Worm (Caenorhabditis elegans) whole organism, early embryonic: ENCODE data around the gene srw-26.

Experiments used
- B0310.2 ChIP-seq: sonication (generic microtip); optimal IDR thresholded peaks from 2 replicates; lab custom pipeline; 2016; ENCODE audit warnings: mild to moderate bottlenecking, missing genetic modification characterization, missing compliant biosample characterization
- F13C5.2 ChIP-seq: sonication (generic microtip); optimal IDR thresholded peaks from 2 replicates; lab custom pipeline; 2017; ENCODE audit warnings: mild to moderate bottlenecking, missing genetic modification characterization, inconsistent platforms, missing compliant biosample characterization
- aly-1 ChIP-seq: sonication (generic microtip); optimal IDR thresholded peaks from 2 replicates; lab custom pipeline; 2016; ENCODE audit warnings: missing genetic modification characterization, missing compliant biosample characterization
- ama-1 ChIP-seq: fragments of 150-350 bp; optimal IDR thresholded peaks from 2 replicates; lab custom pipeline; 2014
- ceh-13 ChIP-seq: fragments of 200-800 bp; sonication (Bioruptor generic); optimal IDR thresholded peaks from 2 replicates; lab custom pipeline; 2018; ENCODE audit warnings: mild to moderate bottlenecking, missing genetic modification characterization, missing compliant biosample characterization
- ceh-36 ChIP-seq: sonication (generic microtip); optimal IDR thresholded peaks from 2 replicates; lab custom pipeline; 2016; ENCODE audit warnings: missing genetic modification characterization, inconsistent platforms, missing compliant biosample characterization
- ets-7 ChIP-seq: sonication (generic microtip); optimal IDR thresholded peaks from 2 replicates; lab custom pipeline; 2016; ENCODE audit warnings: missing genotype, missing genetic modification characterization, missing compliant biosample characterization
- flt-1 ChIP-seq: fragments of 200-800 bp; sonication (Bioruptor generic); IDR thresholded peaks from 2 replicates; pipeline ENCODE4 v1.3.6; 2022; ENCODE audit warnings: missing genetic modification characterization, missing compliant biosample characterization
- hmbx-1 ChIP-seq: sonication (generic microtip); optimal IDR thresholded peaks from 2 replicates; lab custom pipeline; 2016; ENCODE audit warnings: mild to moderate bottlenecking, missing genetic modification characterization, missing compliant biosample characterization
- hmg-4 ChIP-seq: fragments of 200-800 bp; sonication (Bioruptor generic); optimal IDR thresholded peaks from 2 replicates; lab custom pipeline; 2018; ENCODE audit warnings: mild to moderate bottlenecking, missing genetic modification characterization, missing compliant biosample characterization
- hnd-1 ChIP-seq: sonication (generic microtip); optimal IDR thresholded peaks from 2 replicates; lab custom pipeline; 2016; ENCODE audit warnings: missing genetic modification characterization, missing compliant biosample characterization
- pes-1 ChIP-seq: fragments of 200-800 bp; sonication (Bioruptor generic); IDR thresholded peaks from 2 replicates; pipeline ENCODE4 v1.3.6; 2022; ENCODE audit warnings: missing genetic modification reagents, missing genetic modification characterization, missing compliant biosample characterization
- scrt-1 ChIP-seq: fragments of 200-800 bp; sonication (Bioruptor generic); IDR thresholded peaks from 2 replicates; pipeline ENCODE4 v1.3.6; 2022; ENCODE audit warnings: missing genetic modification characterization, missing compliant biosample characterization
- sea-1 ChIP-seq: fragments of 200-800 bp; sonication (Bioruptor generic); conservative IDR thresholded peaks from 2 replicates; pipeline ENCODE4 v1.3.6; 2022; ENCODE audit warnings: missing genetic modification characterization, missing compliant biosample characterization
- tbx-11 ChIP-seq: fragments of 200-800 bp; sonication (Bioruptor generic); IDR thresholded peaks from 2 replicates; pipeline ENCODE4 v1.3.6; 2022; ENCODE audit warnings: missing genetic modification characterization, missing compliant biosample characterization
- tbx-37 ChIP-seq: fragments of 200-800 bp; sonication (Bioruptor generic); conservative IDR thresholded peaks from 2 replicates; pipeline ENCODE4 v1.3.6; 2022; ENCODE audit warnings: missing genetic modification reagents, missing genetic modification characterization, missing compliant biosample characterization
- tra-4 ChIP-seq: sonication (generic microtip); optimal IDR thresholded peaks from 2 replicates; lab custom pipeline; 2017; ENCODE audit warnings: missing genetic modification characterization, missing compliant biosample characterization

The srw-26 gene

DNA sequence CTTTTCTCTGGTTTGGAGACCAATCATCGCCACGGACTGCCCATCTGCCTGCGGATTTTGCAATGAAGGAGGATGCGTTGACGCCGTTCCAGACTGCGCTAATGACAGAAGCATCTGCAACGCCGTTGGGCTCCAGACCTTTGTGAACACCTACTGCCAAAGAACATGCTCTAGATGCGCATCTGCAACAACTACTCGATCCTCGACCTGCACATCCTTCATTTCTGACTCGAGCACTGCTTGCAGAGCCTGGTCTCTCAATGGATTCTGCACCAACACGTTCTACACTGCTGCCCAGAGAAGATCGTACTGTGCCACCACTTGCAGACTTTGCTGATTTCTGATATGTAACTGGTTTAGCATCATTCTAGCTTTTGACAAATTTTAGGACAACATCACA, 31.7 kb downstream of the srw-26 start:
- TF ChIP-seq ceh-13, result no peak
- TF ChIP-seq F13C5.2 (tag; lab: Kevin White, UChicago), result no peak
- no peak for TF ChIP-seq tbx-37 (GFP tag; lab: Robert Waterston, UW)
- TF ChIP-seq scrt-1 (GFP tag; lab: Robert Waterston, UW), result no peak
- no peak for TF ChIP-seq aly-1 (tag; lab: Kevin White, UChicago)
- no peak for TF ChIP-seq tra-4 (tag; lab: Kevin White, UChicago)
- no peak for TF ChIP-seq hmg-4 (GFP tag; lab: Kevin White, UChicago)
- no peak for TF ChIP-seq B0310.2 (tag; lab: Kevin White, UChicago)
- no peak for TF ChIP-seq pes-1 (GFP tag; lab: Robert Waterston, UW)
- TF ChIP-seq ceh-36 (tag; lab: Kevin White, UChicago), result no peak
- no peak for TF ChIP-seq hnd-1 (tag; lab: Kevin White, UChicago)
- no peak for TF ChIP-seq flt-1 (GFP tag; lab: Robert Waterston, UW)
- no peak for TF ChIP-seq hmbx-1 (tag; lab: Kevin White, UChicago)
- no peak for TF ChIP-seq ets-7
- no peak for TF ChIP-seq tbx-11 (GFP tag; lab: Robert Waterston, UW)

DNA sequence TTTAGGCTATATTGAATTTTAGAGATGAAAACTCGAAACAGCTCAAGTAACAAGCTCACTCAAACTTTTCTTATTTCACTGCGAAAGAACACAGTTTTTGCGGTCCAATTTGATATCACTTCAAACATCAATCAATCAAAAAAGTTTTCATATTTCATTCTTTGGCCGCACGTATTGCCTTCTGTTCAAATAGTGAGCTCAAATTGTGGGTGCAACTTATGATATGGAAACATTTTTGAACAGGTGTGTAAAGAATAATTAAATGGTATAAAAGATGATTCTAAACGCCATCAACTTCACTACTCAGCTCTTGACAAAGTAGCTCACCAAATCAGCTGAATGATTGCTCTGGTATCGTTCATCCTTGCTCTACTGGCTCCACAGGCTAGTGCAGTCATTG, 32.6 kb downstream of the srw-26 start, which contains the start of gene T06C12.14:
T06C12.14 (plus strand) TSS at position 301 of the 400 bp plus-strand sequence.
- TF ChIP-seq hmg-4 (GFP tag; lab: Kevin White, UChicago) (no peak), B0310.2 (tag; lab: Kevin White, UChicago) (no peak)

DNA sequence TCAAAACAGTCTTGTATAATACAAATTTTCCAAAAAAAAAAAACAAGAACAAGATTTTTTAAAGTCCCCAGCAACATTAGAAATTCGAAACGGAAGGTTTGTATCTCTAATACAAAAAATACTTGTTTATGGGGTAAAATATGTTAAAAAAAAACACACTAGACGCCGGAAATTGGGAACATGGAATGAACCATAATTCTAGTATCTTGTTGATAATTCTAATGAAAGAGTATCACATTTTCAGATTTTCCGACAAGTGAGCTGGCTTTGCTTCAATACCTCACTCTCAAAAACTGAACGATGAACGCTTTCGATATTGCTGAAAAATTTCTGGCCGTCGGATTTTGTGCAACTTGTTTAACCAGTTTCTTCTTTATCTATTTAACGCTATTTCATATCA, 34.6 kb downstream of the srw-26 start, which contains the start of gene str-60:
str-60 (plus strand) TSS at position 301 of the 400 bp plus-strand sequence.
- no peak for TF ChIP-seq tbx-37 (GFP tag; lab: Robert Waterston, UW)
- TF ChIP-seq tra-4 (tag; lab: Kevin White, UChicago), result no peak
- no peak for TF ChIP-seq sea-1
- no peak for TF ChIP-seq flt-1 (GFP tag; lab: Robert Waterston, UW)
- TF ChIP-seq aly-1 (tag; lab: Kevin White, UChicago), result no peak
- no peak for TF ChIP-seq ama-1
- TF ChIP-seq hmbx-1 (tag; lab: Kevin White, UChicago), result no peak
- TF ChIP-seq F13C5.2 (tag; lab: Kevin White, UChicago), result no peak

DNA sequence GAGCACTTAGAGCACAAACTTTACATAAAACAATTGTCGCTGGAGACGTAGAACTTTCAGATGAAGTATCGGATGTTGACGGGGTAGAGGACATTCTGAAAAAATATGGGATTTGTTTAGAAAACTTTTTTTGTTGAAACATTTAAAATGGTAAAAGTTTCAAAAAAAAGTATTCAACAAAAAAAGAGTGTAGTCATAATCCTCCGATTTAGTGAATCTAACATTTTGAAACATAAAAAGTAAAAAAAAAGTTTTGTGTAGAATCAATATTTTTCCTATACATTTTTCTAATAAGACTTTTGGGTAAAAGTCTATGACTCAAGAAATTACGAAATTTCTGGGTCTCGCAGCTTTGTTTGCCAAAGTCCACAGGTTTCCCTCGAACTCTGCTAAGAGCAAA, 35.6 kb downstream of the srw-26 start, which contains the start of gene nhr-213:
nhr-213 (minus strand) TSS at position 101 of the 400 bp plus-strand sequence.
- TF ChIP-seq scrt-1 (GFP tag; lab: Robert Waterston, UW) (no peak), pes-1 (GFP tag; lab: Robert Waterston, UW) (no peak), tra-4 (tag; lab: Kevin White, UChicago) (no peak), sea-1 (no peak), hmbx-1 (tag; lab: Kevin White, UChicago) (no peak), ceh-36 (tag; lab: Kevin White, UChicago) (no peak), tbx-11 (GFP tag; lab: Robert Waterston, UW) (no peak), tbx-37 (GFP tag; lab: Robert Waterston, UW) (no peak)

DNA sequence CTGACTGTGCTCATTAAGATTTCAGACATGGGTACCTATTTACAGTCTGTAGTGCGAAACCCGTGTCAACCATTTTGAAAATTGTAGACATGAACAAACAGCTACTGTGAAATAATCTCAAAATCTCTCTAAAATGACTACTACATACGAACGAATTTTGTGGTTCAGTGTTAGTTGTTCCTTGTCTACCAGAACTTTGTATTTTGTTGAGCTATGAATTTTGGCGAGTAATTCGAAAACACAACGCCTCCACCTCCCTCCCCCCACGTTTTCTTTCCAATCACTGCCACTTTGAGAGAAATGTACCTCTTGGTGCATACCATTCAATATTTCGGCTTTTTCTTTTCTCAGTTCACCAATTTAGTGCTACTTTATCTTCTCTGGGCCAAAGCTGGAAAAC, 39.6 kb downstream of the srw-26 start, which contains the start of gene T06C12.11:
T06C12.11 (plus strand) TSS at position 301 of the 400 bp plus-strand sequence.
- TF ChIP-seq ama-1 (no peak), B0310.2 (tag; lab: Kevin White, UChicago) (no peak), ets-7 (no peak), pes-1 (GFP tag; lab: Robert Waterston, UW) (no peak), tbx-37 (GFP tag; lab: Robert Waterston, UW) (no peak), ceh-13 (no peak), scrt-1 (GFP tag; lab: Robert Waterston, UW) (no peak)

DNA sequence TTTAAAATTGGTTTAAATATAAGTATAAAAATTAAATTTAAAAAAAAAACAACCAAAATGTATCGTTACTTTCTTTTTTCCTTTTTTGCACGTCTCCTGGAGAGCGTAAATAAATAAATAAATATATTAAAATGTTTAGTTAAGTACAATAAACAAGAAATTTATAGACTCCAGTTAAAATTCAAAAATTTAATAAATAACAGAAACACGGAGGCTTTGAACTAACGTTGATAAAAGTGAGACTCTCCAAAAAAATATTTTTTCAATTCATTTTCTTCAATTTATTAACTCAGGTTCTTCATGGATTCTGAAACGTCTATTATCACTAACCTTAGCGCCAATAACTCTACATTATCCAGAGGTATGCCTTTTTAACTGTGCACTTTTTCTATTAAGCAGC, 40.5 kb downstream of the srw-26 start, which contains the start of gene T06C12.12:
T06C12.12 (plus strand) TSS at position 301 of the 400 bp plus-strand sequence.
- no peak for TF ChIP-seq ama-1
- no peak for TF ChIP-seq hnd-1 (tag; lab: Kevin White, UChicago)
- TF ChIP-seq ceh-13, result no peak
- no peak for TF ChIP-seq flt-1 (GFP tag; lab: Robert Waterston, UW)
- TF ChIP-seq B0310.2 (tag; lab: Kevin White, UChicago), result no peak
- no peak for TF ChIP-seq F13C5.2 (tag; lab: Kevin White, UChicago)
- no peak for TF ChIP-seq ceh-36 (tag; lab: Kevin White, UChicago)
- no peak for TF ChIP-seq tra-4 (tag; lab: Kevin White, UChicago)
- no peak for TF ChIP-seq hmg-4 (GFP tag; lab: Kevin White, UChicago)
- TF ChIP-seq ets-7, result no peak

DNA sequence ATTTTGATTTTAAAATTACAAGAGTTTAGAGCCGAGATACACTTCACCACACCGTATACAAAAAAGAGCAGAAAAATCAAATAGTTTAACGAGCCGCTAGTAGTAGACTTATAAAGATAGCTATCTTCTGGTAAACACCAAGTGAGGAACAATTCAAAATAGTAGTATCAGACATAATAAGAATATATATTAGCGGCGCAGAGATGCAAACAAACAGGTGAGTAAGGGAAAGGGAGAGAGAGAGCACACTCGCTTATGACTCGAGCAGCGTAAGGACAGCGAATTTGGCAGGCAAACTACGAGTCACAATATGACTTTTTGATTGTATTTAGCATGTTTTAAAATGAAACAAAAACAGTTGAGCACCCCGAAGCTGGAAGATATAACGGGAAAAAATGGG, 41.0 kb downstream of the srw-26 start:
- TF ChIP-seq scrt-1 (GFP tag; lab: Robert Waterston, UW) (no peak), aly-1 (tag; lab: Kevin White, UChicago) (no peak), hmbx-1 (tag; lab: Kevin White, UChicago) (no peak), hnd-1 (tag; lab: Kevin White, UChicago) (no peak), ama-1 (no peak), flt-1 (GFP tag; lab: Robert Waterston, UW) (no peak), F13C5.2 (tag; lab: Kevin White, UChicago) (no peak), tbx-11 (GFP tag; lab: Robert Waterston, UW) (no peak), ceh-13 (no peak), hmg-4 (GFP tag; lab: Kevin White, UChicago) (no peak), tra-4 (tag; lab: Kevin White, UChicago) (no peak), B0310.2 (tag; lab: Kevin White, UChicago) (no peak), tbx-37 (GFP tag; lab: Robert Waterston, UW) (no peak), ceh-36 (tag; lab: Kevin White, UChicago) (no peak), pes-1 (GFP tag; lab: Robert Waterston, UW) (no peak), sea-1 (no peak), ets-7 (no peak)

DNA sequence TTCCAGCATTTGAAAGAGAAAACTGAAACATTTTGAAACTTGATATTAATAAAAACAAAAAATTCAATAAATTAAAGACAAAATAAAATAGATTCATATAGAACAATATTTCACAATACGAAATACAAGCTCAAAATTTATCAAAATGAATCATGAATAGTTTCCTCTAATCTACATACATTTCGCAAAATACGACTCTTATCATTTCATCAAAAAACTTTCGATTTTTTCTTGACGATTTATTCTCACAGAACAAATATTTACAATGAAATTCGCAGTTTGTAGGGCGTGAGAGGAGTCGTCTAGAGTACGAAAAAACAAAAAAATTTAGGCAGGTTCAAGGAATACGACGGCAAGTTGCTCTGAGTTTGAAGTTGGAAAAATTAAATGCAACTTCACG, 42.2 kb downstream of the srw-26 start:
- TF ChIP-seq sea-1 (no peak), ama-1 (no peak), F13C5.2 (tag; lab: Kevin White, UChicago) (no peak), hmbx-1 (tag; lab: Kevin White, UChicago) (no peak), B0310.2 (tag; lab: Kevin White, UChicago) (no peak), tbx-11 (GFP tag; lab: Robert Waterston, UW) (no peak), ceh-36 (tag; lab: Kevin White, UChicago) (no peak), flt-1 (GFP tag; lab: Robert Waterston, UW) (no peak), pes-1 (GFP tag; lab: Robert Waterston, UW) (no peak), ceh-13 (no peak), hnd-1 (tag; lab: Kevin White, UChicago) (no peak), scrt-1 (GFP tag; lab: Robert Waterston, UW) (no peak), aly-1 (tag; lab: Kevin White, UChicago) (no peak)
